Worm (Caenorhabditis elegans) whole organism, midembryonic: ENCODE measurements around the gene R04E5.7.

Source experiments
- T22C8.4 ChIP-seq: fragments of 200-800 bp; sonication (Bioruptor generic); IDR thresholded peaks from 2 replicates; pipeline ENCODE4 v1.3.6; 2022; ENCODE audit warnings: missing genetic modification characterization, missing compliant biosample characterization
- cog-1 ChIP-seq: sonication (generic microtip); optimal IDR thresholded peaks from 2 replicates; lab custom pipeline; 2016; ENCODE audit warnings: missing genetic modification characterization, missing compliant biosample characterization
- flt-1 ChIP-seq: fragments of 200-800 bp; sonication (Bioruptor generic); IDR thresholded peaks from 2 replicates; pipeline ENCODE4 v1.3.6; 2022; ENCODE audit warnings: missing genetic modification characterization, missing compliant biosample characterization
- klf-2 ChIP-seq: fragments of 200-800 bp; sonication (Bioruptor generic); conservative IDR thresholded peaks from 2 replicates; pipeline ENCODE4 v1.3.6; 2022; ENCODE audit warnings: missing genetic modification reagents, missing genetic modification characterization, missing compliant biosample characterization
- med-1 ChIP-seq: sonication (generic microtip); optimal IDR thresholded peaks from 2 replicates; lab custom pipeline; 2017; ENCODE audit warnings: missing genetic modification characterization, mild to moderate bottlenecking, missing compliant biosample characterization, antibody characterized with exemption, missing genetic modification reagents; ENCODE audit not compliant: insufficient read depth
- ref-1 ChIP-seq: fragments of 200-800 bp; sonication (Bioruptor generic); conservative IDR thresholded peaks from 2 replicates; pipeline ENCODE4 v1.3.6; 2022; ENCODE audit warnings: missing genetic modification reagents, missing genetic modification characterization, missing compliant biosample characterization
- tab-1 ChIP-seq: fragments of 200-800 bp; sonication (Bioruptor generic); IDR thresholded peaks from 2 replicates; pipeline ENCODE4 v1.3.6; 2022; ENCODE audit warnings: missing genetic modification characterization, missing compliant biosample characterization
- ztf-23 ChIP-seq: fragments of 200-800 bp; sonication (Bioruptor generic); IDR thresholded peaks from 2 replicates; pipeline ENCODE4 v1.3.6; 2022; ENCODE audit warnings: missing genetic modification reagents, missing genetic modification characterization, missing compliant biosample characterization
- ztf-29 ChIP-seq: fragments of 200-800 bp; sonication (Bioruptor generic); IDR thresholded peaks from 2 replicates; pipeline ENCODE4 v1.3.6; 2022; ENCODE audit warnings: missing genetic modification reagents, missing genetic modification characterization, missing compliant biosample characterization

R04E5.7 gene

ce11 chrX:8800355-8800754, 3.3 kb upstream of the R04E5.7 start:
- TF ChIP-seq tab-1 (GFP tag; lab: Robert Waterston, UW) (no peak), ref-1 (GFP tag; lab: Robert Waterston, UW) (no peak), ztf-23 (no peak), ztf-29 (no peak)

ce11 chrX:8799925-8800324, 2.9 kb upstream of the R04E5.7 start:
- TF ChIP-seq ztf-29: no peak
- no peak for TF ChIP-seq ref-1 (GFP tag; lab: Robert Waterston, UW)
- no peak for TF ChIP-seq med-1 (GFP tag; lab: Kevin White, UChicago)
- TF ChIP-seq ztf-23: no peak
- TF ChIP-seq klf-2 (GFP tag; lab: Robert Waterston, UW): no peak
- TF ChIP-seq cog-1 (tag; lab: Kevin White, UChicago): no peak

ce11 chrX:8797653-8798052, 591 bp upstream of the R04E5.7 start:
- TF ChIP-seq klf-2 (GFP tag; lab: Robert Waterston, UW) (no peak), ref-1 (GFP tag; lab: Robert Waterston, UW) (no peak), cog-1 (tag; lab: Kevin White, UChicago) (no peak), flt-1 (GFP tag; lab: Robert Waterston, UW) (no peak), med-1 (GFP tag; lab: Kevin White, UChicago) (no peak), ztf-23 (no peak), T22C8.4 (GFP tag; lab: Robert Waterston, UW) (no peak), tab-1 (GFP tag; lab: Robert Waterston, UW) (no peak), ztf-29 (no peak)

- TF ChIP-seq ztf-23 (no peak), ztf-29 (no peak), flt-1 (GFP tag; lab: Robert Waterston, UW) (no peak), cog-1 (tag; lab: Kevin White, UChicago) (no peak), T22C8.4 (GFP tag; lab: Robert Waterston, UW) (no peak), tab-1 (GFP tag; lab: Robert Waterston, UW) (no peak), ref-1 (GFP tag; lab: Robert Waterston, UW) (no peak), klf-2 (GFP tag; lab: Robert Waterston, UW) (no peak), med-1 (GFP tag; lab: Kevin White, UChicago) (no peak)
Observed at ce11 chrX:8791821-8792220, 5.2 kb downstream of the R04E5.7 start, which contains the start of gene chup-1. Gene chup-1, plus strand, starts transcription at chrX:8792160.

ce11 chrX:8790093-8790492, 7.0 kb downstream of the R04E5.7 start:
- TF ChIP-seq T22C8.4 (GFP tag; lab: Robert Waterston, UW) (no peak), flt-1 (GFP tag; lab: Robert Waterston, UW) (no peak), ztf-29 (no peak), tab-1 (GFP tag; lab: Robert Waterston, UW) (no peak), ref-1 (GFP tag; lab: Robert Waterston, UW) (no peak), ztf-23 (no peak), klf-2 (GFP tag; lab: Robert Waterston, UW) (no peak), med-1 (GFP tag; lab: Kevin White, UChicago) (no peak), cog-1 (tag; lab: Kevin White, UChicago) (no peak)

- TF ChIP-seq ztf-23 (no peak), ztf-29 (no peak), flt-1 (GFP tag; lab: Robert Waterston, UW) (no peak), klf-2 (GFP tag; lab: Robert Waterston, UW) (no peak), cog-1 (tag; lab: Kevin White, UChicago) (no peak), med-1 (GFP tag; lab: Kevin White, UChicago) (no peak), ref-1 (GFP tag; lab: Robert Waterston, UW) (no peak), tab-1 (GFP tag; lab: Robert Waterston, UW) (no peak), T22C8.4 (GFP tag; lab: Robert Waterston, UW) (no peak)
Observed at ce11 chrX:8789014-8789506, 8.0 kb downstream of the R04E5.7 start, which contains the start of gene unc-27. Gene unc-27, plus strand, starts transcription at chrX:8789456.

- TF ChIP-seq klf-2 (GFP tag; lab: Robert Waterston, UW) (no peak), tab-1 (GFP tag; lab: Robert Waterston, UW) (no peak), ztf-29 (no peak), ztf-23 (no peak), ref-1 (GFP tag; lab: Robert Waterston, UW) (no peak), flt-1 (GFP tag; lab: Robert Waterston, UW) (no peak), cog-1 (tag; lab: Kevin White, UChicago) (no peak), T22C8.4 (GFP tag; lab: Robert Waterston, UW) (no peak), med-1 (GFP tag; lab: Kevin White, UChicago) (no peak)
Observed at ce11 chrX:8787689-8788222, 9.3 kb downstream of the R04E5.7 start.

ce11 chrX:8786687-8787086, 10.4 kb downstream of the R04E5.7 start:
- TF ChIP-seq ztf-23 (no peak), T22C8.4 (GFP tag; lab: Robert Waterston, UW) (no peak), ztf-29 (no peak), cog-1 (tag; lab: Kevin White, UChicago) (no peak), ref-1 (GFP tag; lab: Robert Waterston, UW) (no peak), tab-1 (GFP tag; lab: Robert Waterston, UW) (no peak), med-1 (GFP tag; lab: Kevin White, UChicago) (no peak), klf-2 (GFP tag; lab: Robert Waterston, UW) (no peak), flt-1 (GFP tag; lab: Robert Waterston, UW) (no peak)

ce11 chrX:8784234-8784633, 12.8 kb downstream of the R04E5.7 start, which contains the start of gene ZK721.3:
Gene ZK721.3, plus strand, starts transcription at chrX:8784534.
- TF ChIP-seq tab-1 (GFP tag; lab: Robert Waterston, UW) (no peak), ztf-23 (no peak), cog-1 (tag; lab: Kevin White, UChicago) (no peak), flt-1 (GFP tag; lab: Robert Waterston, UW) (no peak), T22C8.4 (GFP tag; lab: Robert Waterston, UW) (no peak), klf-2 (GFP tag; lab: Robert Waterston, UW) (no peak), ztf-29 (no peak), ref-1 (GFP tag; lab: Robert Waterston, UW) (no peak), med-1 (GFP tag; lab: Kevin White, UChicago) (no peak)
